Worm (Caenorhabditis elegans) whole organism, L3 larva: ENCODE results near the gene F59A6.10.

Experiments used
- ama-1 ChIP-seq: fragments of 150-350 bp; optimal IDR thresholded peaks from 2 replicates; lab custom pipeline; 2018
- ceh-82 ChIP-seq: fragments of 150-350 bp; optimal IDR thresholded peaks from 2 replicates; lab custom pipeline; 2014; ENCODE audit warnings: missing biosample characterization, missing genetic modification characterization
- ceh-9 ChIP-seq: sonication (generic microtip); optimal IDR thresholded peaks from 2 replicates; lab custom pipeline; 2018; ENCODE audit warnings: missing biosample characterization, missing genetic modification characterization
- fkh-2 ChIP-seq: fragments of 150-350 bp; optimal IDR thresholded peaks from 2 replicates; lab custom pipeline; 2014; ENCODE audit warnings: missing biosample characterization, missing genetic modification reagents, missing genetic modification characterization
- nhr-12 ChIP-seq: fragments of 150-350 bp; optimal IDR thresholded peaks from 2 replicates; lab custom pipeline; 2014; ENCODE audit warnings: missing biosample characterization, missing genetic modification characterization
- nhr-23 ChIP-seq: fragments of 150-350 bp; optimal IDR thresholded peaks from 2 replicates; lab custom pipeline; 2014; ENCODE audit warnings: missing biosample characterization, missing genetic modification reagents, missing genetic modification characterization
- nhr-67 ChIP-seq: fragments of 150-350 bp; optimal IDR thresholded peaks from 2 replicates; lab custom pipeline; 2014; ENCODE audit warnings: missing biosample characterization, missing genetic modification characterization
- nhr-76 ChIP-seq: fragments of 150-350 bp; sonication (generic microtip); optimal IDR thresholded peaks from 5 replicates; lab custom pipeline; 2014; ENCODE audit warnings: missing biosample characterization, missing genetic modification characterization
- nhr-77 ChIP-seq: fragments of 150-350 bp; optimal IDR thresholded peaks from 2 replicates; lab custom pipeline; 2014; ENCODE audit warnings: missing biosample characterization, missing genetic modification characterization
- snpc-4 ChIP-seq: fragments of 150-350 bp; optimal IDR thresholded peaks from 2 replicates; lab custom pipeline; 2014; ENCODE audit warnings: missing biosample characterization, missing genetic modification characterization

- no peak for TF ChIP-seq nhr-77
- no peak for TF ChIP-seq snpc-4 (tag; lab: Kevin White, UChicago)
- no peak for TF ChIP-seq nhr-12
- no peak for TF ChIP-seq nhr-67
- TF ChIP-seq fkh-2 (tag; lab: Kevin White, UChicago) = no peak
- TF ChIP-seq ceh-82 = no peak
- no peak for TF ChIP-seq nhr-23
- TF ChIP-seq nhr-76 (tag; lab: Kevin White, UChicago) = no peak
- no peak for TF ChIP-seq ama-1 (lab: Kevin White, UChicago)
- TF ChIP-seq ceh-9 (tag; lab: Kevin White, UChicago) = no peak
These were observed 34.9 kb upstream of the F59A6.10 start, which contains the start of gene shc-2 for ce11 chrII:4968863-4969262.
